Fruit fly (Drosophila melanogaster) S2 (cell line): Measurements from ENCODE around the gene Fer1HCH.

Source experiments
- CG8478 ChIP-seq: fragments of >200 bp; optimal IDR thresholded peaks from 2 replicates; lab custom pipeline; 2018
- CTCF ChIP-seq, 2 experiments: fragments of >200 bp; optimal IDR thresholded peaks; 2 replicates each; lab custom pipeline; 2018

dm6 chr3R:30360653-30361052 lies 27.3 kb downstream of the Fer1HCH start:
- TF ChIP-seq CG8478 (lab: Kevin White, UChicago) (no peak), CTCF (optimal IDR thresholded peaks at IDR 0.05; lab: Kevin White, UChicago) (no peak)
